Fruit fly (Drosophila melanogaster) whole organism, pupa: Measurements from ENCODE around the gene scpr-C.
A peak's percentile ranks its signal among the peaks of the same experiment; 100 is the strongest.

Experiments used
- CG14655 ChIP-seq: fragments of 200-800 bp; sonication (Bioruptor generic); optimal IDR thresholded peaks from 3 replicates; lab custom pipeline; 2017; ENCODE audit warnings: mild to moderate bottlenecking, missing biosample characterization, missing genetic modification reagents, missing genetic modification characterization
- CG32121 ChIP-seq: fragments of 200-800 bp; sonication (Bioruptor generic); IDR thresholded peaks from 2 replicates; pipeline ENCODE4 v1.3.6; 2022; ENCODE audit warnings: missing biosample characterization, missing genetic modification characterization
- EcR ChIP-seq: fragments of 200-800 bp; sonication (Bioruptor generic); optimal IDR thresholded peaks from 3 replicates; lab custom pipeline; 2019; ENCODE audit warnings: missing biosample characterization, missing genetic modification characterization, mild to moderate bottlenecking, moderate library complexity, missing genetic modification reagents

DNA sequence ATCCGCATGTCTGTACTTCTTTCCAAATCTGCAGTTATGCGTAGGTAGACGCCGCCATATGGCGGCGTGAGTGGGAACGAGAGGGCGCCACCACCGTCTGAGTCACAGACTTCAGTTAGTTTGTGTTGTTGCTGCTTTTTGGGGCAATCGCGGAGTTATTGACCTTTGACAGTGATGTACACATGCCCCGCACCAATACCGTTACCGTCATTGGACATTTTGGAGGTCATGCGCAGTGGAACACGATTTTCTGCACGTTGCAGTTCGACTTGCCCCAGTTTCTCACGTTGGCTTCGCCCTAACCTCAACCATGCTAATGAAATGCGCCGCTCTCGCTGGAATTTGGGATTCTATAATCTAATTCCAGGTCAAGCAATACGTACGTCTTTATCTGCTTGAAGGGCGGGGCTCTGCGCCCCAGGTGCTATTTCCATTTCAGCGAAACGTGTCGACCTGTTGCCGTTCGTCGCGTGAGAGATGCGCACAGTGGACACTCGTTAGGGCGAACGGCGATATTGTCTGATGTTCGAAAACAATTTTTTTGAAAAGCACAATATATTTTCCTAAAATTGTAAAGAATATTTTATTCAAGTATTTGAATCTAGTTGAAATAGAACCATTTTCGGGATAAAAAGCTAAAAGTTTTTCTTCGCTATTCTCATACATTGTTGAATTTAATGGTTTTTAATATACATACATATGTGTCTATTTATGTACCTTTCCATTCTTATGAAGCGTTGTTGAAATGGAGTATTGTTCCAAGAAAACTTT lies 13.8 kb upstream of the scpr-C start:
- TF ChIP-seq CG14655 (GFP tag; lab: Kevin White, UChicago) (no peak), EcR (peak; percentile 95), CG32121 (GFP tag; lab: Robert Waterston, UW) (peak; percentile 73)
